Fruit fly (Drosophila melanogaster): ENCODE measurements around the gene CG5958.

The CG5958 gene

DNA sequence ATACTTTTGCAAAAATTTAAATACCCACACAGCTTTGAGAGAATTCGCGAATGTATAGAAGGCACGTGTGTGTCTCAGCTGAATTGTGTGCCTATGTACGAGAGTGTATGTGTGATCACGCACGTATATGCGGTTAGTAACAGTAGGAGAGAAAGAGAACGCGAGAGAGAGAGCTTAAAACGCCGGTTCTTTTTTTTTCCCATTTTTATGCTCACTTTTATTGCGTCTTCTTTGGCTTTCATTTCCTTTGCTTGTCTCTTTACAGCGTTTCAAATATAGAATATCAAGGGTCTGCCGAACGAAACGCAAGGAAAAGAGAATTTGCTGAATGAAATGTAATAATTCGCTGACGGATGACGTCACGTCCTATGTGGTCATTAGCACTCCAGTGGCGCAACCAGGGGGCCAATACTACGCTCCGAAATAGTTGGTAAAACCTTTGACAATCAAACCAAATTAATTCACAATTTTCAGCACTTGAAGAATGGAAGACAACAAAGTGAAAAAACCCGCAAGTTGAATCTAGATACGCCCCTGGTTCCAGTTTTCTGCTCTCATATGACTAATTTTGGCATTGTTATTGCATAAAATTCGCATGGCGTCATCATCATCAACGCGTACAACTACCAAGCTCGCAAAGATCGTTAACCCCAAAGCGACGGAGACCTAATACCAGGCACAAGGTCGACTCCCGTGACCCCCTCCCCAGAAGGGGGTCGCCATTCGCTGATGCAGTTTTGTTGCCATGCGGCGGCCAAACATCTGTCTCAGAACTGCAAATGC, 8.2 kb downstream of the CG5958 start (continued):
- TF ChIP-seq gfzf (GFP tag; optimal IDR thresholded peaks at IDR 0.05) (no peak), CG10209 (GFP tag; optimal IDR thresholded peaks at IDR 0.05) (peak; percentile 55), CG2712 (tag; optimal IDR thresholded peaks at IDR 0.05) (peak; percentile 30), CG15479 (GFP tag; optimal IDR thresholded peaks at IDR 0.05) (no peak), croc (GFP tag; conservative IDR thresholded peaks at IDR 0.05) (no peak), ATbp (GFP tag; optimal IDR thresholded peaks at IDR 0.05) (no peak), pfk (GFP tag; optimal IDR thresholded peaks at IDR 0.05) (no peak), Kr (GFP tag; optimal IDR thresholded peaks at IDR 0.05) (no peak), danr (GFP tag; IDR thresholded peaks at IDR 0.05) (no peak), sd (tag; optimal IDR thresholded peaks at IDR 0.05) (peak; percentile 46), vnd (GFP tag; IDR thresholded peaks at IDR 0.05; ENCODE audit: partially characterized antibody) (no peak), dpn (GFP tag; optimal IDR thresholded peaks at IDR 0.05) (peak; percentile 56 to 61), Hand (GFP tag; optimal IDR thresholded peaks at IDR 0.05) (peak; percentile 54), Sry-β (GFP tag; optimal IDR thresholded peaks at IDR 0.05) (no peak), kah (GFP tag; optimal IDR thresholded peaks at IDR 0.05) (no peak), CG1529 (GFP tag; optimal IDR thresholded peaks at IDR 0.05) (no peak), sna (GFP tag; IDR thresholded peaks at IDR 0.05; ENCODE audit: partially characterized antibody) (no peak), Sry-δ (GFP tag; optimal IDR thresholded peaks at IDR 0.05) (no peak), tin (GFP tag; optimal IDR thresholded peaks at IDR 0.05) (peak; percentile 26), Stat92E (GFP tag; optimal IDR thresholded peaks at IDR 0.05) (no peak), nerfin-2 (GFP tag; IDR thresholded peaks at IDR 0.05; ENCODE audit: partially characterized antibody) (no peak), Atf-2 (GFP tag; optimal IDR thresholded peaks at IDR 0.05) (peak; percentile 19), trh (GFP tag; optimal IDR thresholded peaks at IDR 0.05) (no peak), toy (GFP tag; IDR thresholded peaks at IDR 0.05) (peak; percentile 74; the same call in 1 of the 2 replicates), bbx (GFP tag; IDR thresholded peaks at IDR 0.05; ENCODE audit: partially characterized antibody) (no peak), Oli (tag; optimal IDR thresholded peaks at IDR 0.05) (no peak), CG10267 (tag; optimal IDR thresholded peaks at IDR 0.05) (no peak)

DNA sequence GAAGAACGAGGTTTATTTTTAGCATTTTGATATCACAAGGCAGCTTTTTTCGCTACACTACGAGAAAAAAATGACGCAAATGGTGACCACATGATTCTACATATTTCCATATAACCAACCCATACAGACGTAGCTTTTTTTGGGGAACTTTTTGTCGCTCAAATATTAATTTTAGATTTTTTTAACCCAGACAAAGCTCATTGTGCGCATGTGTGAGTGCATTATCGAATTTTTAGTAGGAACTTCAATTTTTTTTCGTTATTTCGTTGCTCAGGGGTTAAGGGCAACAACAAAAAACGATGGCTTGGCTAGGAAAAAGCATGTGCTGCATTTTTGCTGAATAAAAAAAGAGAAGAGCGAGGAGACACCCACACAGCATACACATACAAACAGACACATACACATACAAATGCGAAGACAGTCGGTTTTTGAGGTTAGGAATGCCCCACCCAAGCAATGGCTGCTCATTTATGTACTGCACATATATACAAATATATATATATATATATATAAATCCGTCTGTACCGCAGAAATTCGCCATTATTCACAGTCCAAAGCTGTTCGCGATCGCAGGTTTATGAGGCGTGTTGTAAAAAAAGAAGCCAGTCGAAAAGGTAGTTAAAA, 8.9 kb downstream of the CG5958 start:
- TF ChIP-seq bsh (GFP tag; optimal IDR thresholded peaks at IDR 0.05) (peak in 1 of 2 experiments; percentile 33), eyg (GFP tag; optimal IDR thresholded peaks at IDR 0.05) (no peak), corto (GFP tag; optimal IDR thresholded peaks at IDR 0.05) (peak; percentile 7), CG11504 (tag; optimal IDR thresholded peaks at IDR 0.05) (peak; percentile 5), MBD-R2 (GFP tag; IDR thresholded peaks at IDR 0.05) (0 out of 2 replicates have a peak, but pooled peaks have one; percentile 13), CG8765 (GFP tag; IDR thresholded peaks at IDR 0.05) (no peak), bbx (GFP tag; IDR thresholded peaks at IDR 0.05; ENCODE audit: partially characterized antibody) (no peak), eve (GFP tag; optimal IDR thresholded peaks at IDR 0.05) (peak in 1 of 2 experiments; percentile 19), Drgx (GFP tag; IDR thresholded peaks at IDR 0.05) (peak; percentile 52; the same call in 1 of the 2 replicates), ttk (GFP tag; IDR thresholded peaks at IDR 0.05) (0 out of 2 replicates have a peak, but pooled peaks have one; percentile 22), Ets65A (GFP tag) (peak; percentile 52), Med (GFP tag) (peak; percentile 74), nerfin-2 (GFP tag; IDR thresholded peaks at IDR 0.05; ENCODE audit: partially characterized antibody) (no peak), Mrtf (GFP tag; IDR thresholded peaks at IDR 0.05) (no peak), bigmax (GFP tag; optimal IDR thresholded peaks at IDR 0.05) (peak; percentile 93), kni (GFP tag; optimal IDR thresholded peaks at IDR 0.05) (no peak), gem (tag; optimal IDR thresholded peaks at IDR 0.05) (peak; percentile 7), CG4360 (GFP tag; IDR thresholded peaks at IDR 0.05) (0 out of 2 replicates have a peak, but pooled peaks have one; percentile 12), CG6654 (GFP tag; optimal IDR thresholded peaks at IDR 0.05) (no peak), Mad (GFP tag; optimal IDR thresholded peaks at IDR 0.05) (no peak), row (GFP tag; IDR thresholded peaks at IDR 0.05) (peak; percentile 19; the same call in 1 of the 3 replicates), HHEX (GFP tag; optimal IDR thresholded peaks at IDR 0.05) (peak; percentile 28)
